Worm (Caenorhabditis elegans): Measurements from ENCODE around the gene pfkb-1.2.

pfkb-1.2 gene

DNA sequence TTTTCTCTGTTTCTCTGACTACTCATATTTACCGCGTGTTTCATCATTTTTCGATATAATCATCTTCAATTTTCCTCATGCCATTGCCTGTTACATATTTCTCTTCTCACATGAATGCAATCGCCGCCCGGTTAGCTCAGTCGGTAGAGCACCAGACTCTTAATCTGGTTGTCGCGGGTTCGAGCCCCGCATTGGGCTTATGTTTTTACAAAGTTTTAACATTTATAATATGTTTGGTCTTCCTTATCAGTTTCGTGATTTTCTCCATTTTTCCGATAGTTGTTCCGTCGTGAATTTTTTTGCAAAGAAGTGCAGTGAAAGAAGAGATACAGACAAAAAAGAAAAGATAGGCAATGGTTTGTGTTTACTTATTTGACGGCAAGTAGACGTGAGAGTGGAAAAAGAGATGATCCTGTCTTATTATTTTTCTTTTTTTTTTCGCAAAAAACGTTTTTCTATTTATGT lies 25.3 kb downstream of the pfkb-1.2 start (continued):
- TF ChIP-seq aha-1 (tag) (peak; percentile 87), dmd-6 (GFP tag; IDR thresholded peaks at IDR 0.05) (peak; percentile 90), madf-5 (GFP tag; IDR thresholded peaks at IDR 0.05) (peak; percentile 66 to 73; a peak in 1 of 4 replicates), snpc-1.2 (GFP tag; IDR thresholded peaks at IDR 0.05) (peak; percentile 98), mes-2 (tag; optimal IDR thresholded peaks at IDR 0.05; ENCODE audit: poor library complexity, severe bottlenecking) (peak; percentile 79), mdl-1 (tag; optimal IDR thresholded peaks at IDR 0.05) (peak; percentile 54 to 81), duxl-1 (tag; optimal IDR thresholded peaks at IDR 0.05; ENCODE audit: poor library complexity) (peak; percentile 89), daf-19 (GFP tag; conservative IDR thresholded peaks at IDR 0.05) (peak; percentile 82), lin-29 (GFP tag; IDR thresholded peaks at IDR 0.05) (peak; percentile 68; the same call in 1 of the 2 replicates), nhr-25 (tag; optimal IDR thresholded peaks at IDR 0.05; ENCODE audit: borderline replicate concordance, insufficient read depth) (peak; percentile 92), lir-3 (tag; optimal IDR thresholded peaks at IDR 0.05) (peak; percentile 70), pha-4 (GFP tag; IDR thresholded peaks at IDR 0.05) (peak; percentile 94), pha-4 (tag; optimal IDR thresholded peaks at IDR 0.05) (peak; percentile 63), nhr-237 (tag; optimal IDR thresholded peaks at IDR 0.05) (no peak), lin-13 (GFP tag; optimal IDR thresholded peaks at IDR 0.05) (peak; percentile 77), ZK546.5 (tag; optimal IDR thresholded peaks at IDR 0.05) (no peak), ama-1 (optimal IDR thresholded peaks at IDR 0.05) (no peak), zag-1 (tag; optimal IDR thresholded peaks at IDR 0.05) (no peak), nhr-77 (tag; optimal IDR thresholded peaks at IDR 0.05) (peak; percentile 95), cey-2 (tag; optimal IDR thresholded peaks at IDR 0.05; ENCODE audit: borderline replicate concordance, insufficient read depth) (peak; percentile 92), daf-8 (GFP tag; IDR thresholded peaks at IDR 0.05) (no peak), Y48G9A.11 (GFP tag; IDR thresholded peaks at IDR 0.05) (peak; percentile 83), fos-1 (tag; optimal IDR thresholded peaks at IDR 0.05) (no peak), hlh-30 (tag; optimal IDR thresholded peaks at IDR 0.05; ENCODE audit: insufficient read depth) (peak; percentile 90), F49E8.2 (tag; optimal IDR thresholded peaks at IDR 0.05; ENCODE audit: borderline replicate concordance) (peak; percentile 80), ceh-82 (tag; optimal IDR thresholded peaks at IDR 0.05) (no peak), ceh-28 (tag; optimal IDR thresholded peaks at IDR 0.05) (no peak), zip-11 (GFP tag; IDR thresholded peaks at IDR 0.05) (no peak), lsy-2 (tag; optimal IDR thresholded peaks at IDR 0.05) (peak; percentile 9 to 78), ces-1 (GFP tag; optimal IDR thresholded peaks at IDR 0.05) (no peak), dmd-8 (GFP tag; IDR thresholded peaks at IDR 0.05) (peak; percentile 91), lin-38 (GFP tag; IDR thresholded peaks at IDR 0.05) (peak; percentile 78), aly-2 (tag; optimal IDR thresholded peaks at IDR 0.05) (no peak), Y75B8A.6 (GFP tag; IDR thresholded peaks at IDR 0.05) (peak; percentile 86; the same call in 1 of the 2 replicates), nhr-6 (tag; optimal IDR thresholded peaks at IDR 0.05) (peak; percentile 38), ceh-20 (GFP tag; IDR thresholded peaks at IDR 0.05) (no peak; the same call in 1 of the 2 replicates), zfp-3 (GFP tag; conservative IDR thresholded peaks at IDR 0.05) (no peak; the same call in 1 of the 2 replicates), mxl-3 (GFP tag; optimal IDR thresholded peaks at IDR 0.05) (peak; percentile 90), gei-8 (GFP tag; optimal IDR thresholded peaks at IDR 0.05) (peak; percentile 74), daf-16 (GFP tag; optimal IDR thresholded peaks at IDR 0.05) (peak; percentile 60 to 95), daf-16 (tag; optimal IDR thresholded peaks at IDR 0.05) (peak; percentile 96), rbr-2 (tag; optimal IDR thresholded peaks at IDR 0.05) (peak; percentile 71), mep-1 (tag; optimal IDR thresholded peaks at IDR 0.05) (peak; percentile 90), F37D6.2 (tag; optimal IDR thresholded peaks at IDR 0.05) (peak; percentile 28), skn-1 (tag; optimal IDR thresholded peaks at IDR 0.05) (no peak), lim-7 (GFP tag; IDR thresholded peaks at IDR 0.05) (peak; percentile 97), nhr-42 (GFP tag; IDR thresholded peaks at IDR 0.05) (peak; percentile 80; the same call in 1 of the 2 replicates), F26F4.8 (GFP tag; conservative IDR thresholded peaks at IDR 0.05) (peak; percentile 86; the same call in 1 of the 2 replicates), fkh-10 (GFP tag; optimal IDR thresholded peaks at IDR 0.05) (peak; percentile 51), D1046.2 (GFP tag; IDR thresholded peaks at IDR 0.05) (no peak), F44E2.7 (GFP tag; IDR thresholded peaks at IDR 0.05) (0 out of 2 replicates have a peak, but pooled peaks have one; percentile 65)

All from whole organism, L4 larva.